Fruit fly (Drosophila melanogaster): ENCODE data around the gene CG33658.

CG33658 gene

DNA sequence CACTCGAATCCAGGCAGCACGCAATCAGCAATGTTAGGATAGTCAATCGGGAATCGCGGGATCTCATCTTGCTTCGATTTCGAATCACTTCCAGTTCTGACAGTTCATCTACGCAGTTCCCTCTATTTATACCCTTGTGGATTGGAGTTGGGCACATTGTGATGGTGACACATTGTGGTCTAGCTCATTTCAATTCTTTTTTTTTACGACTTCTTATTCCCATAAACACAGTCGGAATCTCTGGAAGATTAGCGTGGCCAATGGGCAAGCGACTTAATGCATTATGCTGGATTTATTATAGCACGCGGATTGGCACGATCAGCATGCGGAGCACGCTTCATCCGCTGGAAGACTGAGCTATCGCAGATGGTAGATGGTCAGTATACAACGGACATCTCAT lies 21.1 kb upstream of the CG33658 start, which contains the start of gene CG13640:
TSS of gene CG13640 (minus strand) at position 101 of the 400 bp plus-strand sequence.
- TF ChIP-seq CTCF (optimal IDR thresholded peaks at IDR 0.05) (no peak), CG8478 (optimal IDR thresholded peaks at IDR 0.05) (no peak)

DNA sequence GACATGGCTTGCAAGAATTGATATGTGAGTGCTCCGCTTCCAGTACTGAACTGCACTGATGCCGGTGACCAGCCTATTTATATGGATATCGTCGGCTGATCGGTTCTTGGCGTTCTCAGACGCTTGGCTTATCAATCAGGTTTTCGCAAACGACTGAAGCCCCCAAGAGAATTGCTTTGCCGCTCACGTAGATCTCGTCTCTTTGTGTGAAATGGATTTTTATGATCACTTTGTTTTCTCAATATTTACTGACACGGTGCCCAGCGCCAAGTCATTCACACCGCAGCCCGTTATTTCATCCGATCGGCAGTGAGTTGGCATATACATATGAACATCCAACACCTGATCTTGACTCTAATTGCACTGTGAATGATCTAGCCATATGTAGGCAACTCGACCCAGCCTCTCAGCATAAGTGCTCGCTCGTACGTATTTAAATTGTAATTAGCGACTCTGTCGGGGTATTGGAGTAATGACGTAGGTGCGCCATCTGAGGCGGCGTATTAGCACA lies 19.4 kb upstream of the CG33658 start, which contains the start of gene CG13639:
TSS of gene CG13639 (minus strand) at position 51 of the 511 bp plus-strand sequence.
- no peak for TF ChIP-seq CG8478 (optimal IDR thresholded peaks at IDR 0.05)
- no peak for TF ChIP-seq CTCF (optimal IDR thresholded peaks at IDR 0.05)

DNA sequence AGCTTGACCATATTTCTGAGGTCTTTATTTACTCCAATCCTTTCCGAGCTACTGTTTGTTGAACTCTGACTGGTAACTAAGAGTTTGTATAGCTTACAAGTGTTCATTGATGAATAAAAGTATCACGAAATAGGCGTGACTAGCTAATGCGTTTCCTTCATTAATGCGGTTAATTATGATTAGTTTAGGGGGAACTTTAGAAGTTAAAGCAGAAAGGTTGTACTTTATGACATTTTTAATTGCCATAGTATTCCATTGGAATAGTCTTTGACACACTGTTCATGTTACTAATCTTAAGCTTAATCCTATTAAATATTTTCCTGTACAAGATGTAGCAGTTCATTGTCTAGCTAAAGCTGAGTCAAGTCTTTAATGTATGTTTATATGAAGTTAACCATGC lies 18.7 kb upstream of the CG33658 start, which contains the start of gene ppk22:
TSS of gene ppk22 (minus strand) at position 101 of the 400 bp plus-strand sequence.
- TF ChIP-seq CG8478 (optimal IDR thresholded peaks at IDR 0.05) (no peak), CTCF (optimal IDR thresholded peaks at IDR 0.05) (no peak)

DNA sequence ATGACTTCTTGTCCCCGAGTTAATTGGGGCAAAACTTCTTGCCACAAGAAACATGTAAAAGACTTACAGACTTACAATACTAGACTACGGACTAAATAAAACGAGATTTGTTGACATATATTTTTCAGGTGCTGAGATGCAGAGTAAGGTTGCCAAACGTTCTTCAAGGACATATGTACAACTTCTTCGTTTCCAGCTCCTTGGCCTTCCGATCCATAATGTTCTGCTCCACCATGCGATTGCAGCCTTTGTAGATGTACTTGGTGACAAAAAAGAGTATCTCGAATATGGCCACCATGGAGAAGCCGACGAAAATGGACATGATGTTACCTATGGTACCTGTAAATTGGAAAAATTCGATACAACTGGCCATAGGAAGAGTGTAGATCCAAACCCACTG lies 16.5 kb upstream of the CG33658 start, which contains the start of gene CAH4:
TSS of gene CAH4 (minus strand) at position 101 of the 400 bp plus-strand sequence.
- TF ChIP-seq CTCF (optimal IDR thresholded peaks at IDR 0.05) (no peak), CG8478 (optimal IDR thresholded peaks at IDR 0.05) (no peak)

DNA sequence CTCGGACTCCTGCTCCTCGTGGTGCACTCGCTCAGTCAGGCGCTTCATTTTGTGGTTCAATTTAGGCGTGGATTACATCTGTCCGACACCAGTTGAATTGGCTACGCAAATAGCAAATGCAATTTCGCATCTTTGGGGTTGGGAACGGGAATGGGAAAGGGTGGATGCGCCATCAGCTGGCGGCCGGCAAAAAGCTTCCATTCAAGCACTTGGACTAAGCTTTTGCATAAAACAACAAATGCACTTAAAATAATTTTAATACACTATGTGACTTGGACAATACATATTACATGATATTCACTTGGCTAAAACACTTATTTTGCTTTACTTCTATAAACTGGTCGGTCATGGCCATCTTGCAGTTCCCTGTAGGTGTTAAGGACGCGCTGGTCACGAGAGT lies 15.2 kb upstream of the CG33658 start, which contains the start of gene HDAC11:
TSS of gene HDAC11 (minus strand) at position 101 of the 400 bp plus-strand sequence.
- no peak for TF ChIP-seq CG8478 (optimal IDR thresholded peaks at IDR 0.05)
- no peak for TF ChIP-seq CTCF (optimal IDR thresholded peaks at IDR 0.05)

DNA sequence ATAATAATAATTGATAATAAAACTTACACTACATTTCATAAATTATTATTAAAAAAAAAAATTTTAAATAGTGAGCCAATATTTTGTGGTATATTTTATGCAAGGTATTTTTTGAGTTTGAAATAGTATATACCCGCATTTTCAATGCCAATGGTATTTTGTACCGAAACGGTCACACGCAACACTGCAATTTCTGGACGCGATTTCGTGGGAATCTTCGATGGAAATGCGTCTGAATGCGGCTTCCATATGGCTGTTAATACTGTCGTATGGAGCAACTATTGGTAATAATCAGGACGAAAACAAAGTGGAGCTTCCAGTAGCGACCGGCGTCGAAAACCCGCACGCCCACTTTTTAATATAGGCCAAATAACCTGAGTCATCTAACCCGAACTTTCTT lies 10.5 kb upstream of the CG33658 start, which contains the start of gene Nct:
TSS of gene Nct (plus strand) at position 173 of the 400 bp plus-strand sequence.
- TF ChIP-seq CTCF (optimal IDR thresholded peaks at IDR 0.05), result no peak
- no peak for TF ChIP-seq CG8478 (optimal IDR thresholded peaks at IDR 0.05)

DNA sequence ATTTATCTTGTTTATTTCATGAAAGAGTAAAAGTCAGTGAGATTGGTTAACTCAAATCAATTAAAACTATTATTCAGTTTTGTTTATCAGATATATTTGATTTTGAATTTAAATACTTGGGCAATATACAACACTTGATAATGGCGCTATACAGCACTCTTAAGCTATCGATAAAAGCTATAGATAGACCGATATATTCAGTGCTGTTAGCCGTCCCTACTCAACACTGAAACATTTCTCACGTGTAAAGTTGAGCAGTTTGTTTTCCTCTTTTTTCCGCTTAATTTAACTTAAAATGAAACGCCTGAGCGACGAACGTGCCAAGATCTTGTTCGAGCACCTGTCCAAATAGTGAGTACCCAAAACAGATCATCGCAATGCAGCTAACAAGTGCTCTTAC lies 9.5 kb upstream of the CG33658 start, which contains the start of gene CG7006:
TSS of gene CG7006 (plus strand) at position 208 of the 400 bp plus-strand sequence.
- TF ChIP-seq CG8478 (optimal IDR thresholded peaks at IDR 0.05), result no peak
- TF ChIP-seq CTCF (optimal IDR thresholded peaks at IDR 0.05), result no peak

DNA sequence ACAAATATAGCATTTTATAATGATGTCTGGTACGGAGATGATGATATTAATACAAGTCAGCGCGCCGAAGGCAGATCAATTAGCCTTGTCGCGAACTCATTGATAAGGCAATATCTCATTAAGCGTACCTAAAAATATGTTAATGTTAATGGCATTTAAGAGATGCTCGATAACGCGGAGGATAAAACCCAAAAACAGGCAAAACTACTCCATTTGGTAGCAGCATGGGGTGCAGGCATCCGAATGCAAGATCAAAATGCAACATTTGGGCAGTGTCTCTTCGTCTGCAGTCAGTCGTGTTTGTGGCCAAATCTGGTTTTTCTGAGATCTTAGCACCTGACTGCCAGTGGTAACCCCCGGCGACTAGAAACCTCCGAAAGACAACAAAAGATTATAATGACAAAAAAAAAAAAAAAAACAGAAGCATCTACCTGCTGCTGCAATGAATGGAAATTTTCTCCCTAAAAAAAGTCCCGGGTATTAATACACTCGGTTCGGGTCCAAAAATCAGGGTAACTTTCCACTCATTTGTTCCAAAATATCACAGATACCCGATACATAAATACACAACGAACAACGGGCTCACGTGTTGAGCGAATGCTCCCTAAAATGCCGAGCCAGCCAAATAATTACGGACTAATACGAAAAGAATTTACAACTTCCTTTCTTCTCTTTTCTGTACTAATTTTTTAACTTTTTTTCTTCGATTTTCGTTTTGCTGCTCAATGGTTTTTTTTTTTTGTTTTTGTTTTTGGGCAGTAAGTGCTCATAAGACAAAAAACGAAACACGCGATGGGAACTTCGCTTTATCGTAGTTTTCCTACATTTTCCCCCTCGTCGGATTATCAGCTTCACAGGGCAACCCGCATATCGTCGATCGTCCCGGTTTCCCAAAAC lies 5.2 kb upstream of the CG33658 start:
- TF ChIP-seq CG8478 (optimal IDR thresholded peaks at IDR 0.05) (no peak), CTCF (optimal IDR thresholded peaks at IDR 0.05) (no peak)

DNA sequence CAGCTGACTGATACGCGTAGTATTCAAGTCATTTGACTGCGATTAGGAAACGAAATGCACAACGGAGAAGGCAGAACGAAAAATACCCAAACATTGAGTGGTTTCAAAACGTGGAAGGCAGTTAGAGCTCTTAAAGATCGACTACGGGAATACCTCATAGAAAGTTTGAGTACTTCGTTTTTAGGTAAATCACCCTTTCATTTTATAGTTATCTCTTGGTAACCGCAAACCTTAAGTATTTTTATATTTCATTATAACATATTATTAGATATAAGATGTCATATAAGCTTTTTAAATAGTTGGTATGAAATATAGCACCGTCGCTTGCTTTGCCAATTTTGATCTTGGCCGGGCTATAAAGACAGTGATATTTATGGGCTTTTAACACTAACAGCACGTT lies 4.2 kb upstream of the CG33658 start:
- no peak for TF ChIP-seq CG8478 (optimal IDR thresholded peaks at IDR 0.05)

DNA sequence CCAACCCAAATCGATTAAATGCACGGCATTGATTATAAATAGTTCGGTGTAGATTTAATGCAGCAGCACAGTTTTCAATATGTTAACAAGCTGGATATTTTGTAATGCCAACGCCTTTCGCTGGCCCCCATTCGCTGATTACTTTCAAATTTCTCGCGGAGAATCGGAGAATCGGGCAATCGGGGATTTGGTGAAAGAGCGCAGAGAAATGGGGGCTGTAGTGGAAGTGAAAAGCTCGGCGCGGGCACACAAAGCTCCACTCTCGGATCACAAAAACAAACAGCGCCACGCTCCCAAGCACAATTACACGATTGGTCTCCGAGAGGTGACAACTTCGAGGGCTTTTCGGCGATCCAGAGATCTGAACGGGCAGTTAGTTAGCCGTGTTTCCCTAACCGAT lies 672 bp upstream of the CG33658 start, which contains the start of gene Esp:
TSS of gene Esp (plus strand) at position 301 of the 400 bp plus-strand sequence.
- TF ChIP-seq CTCF (optimal IDR thresholded peaks at IDR 0.05) (no peak), CG8478 (optimal IDR thresholded peaks at IDR 0.05) (no peak)

DNA sequence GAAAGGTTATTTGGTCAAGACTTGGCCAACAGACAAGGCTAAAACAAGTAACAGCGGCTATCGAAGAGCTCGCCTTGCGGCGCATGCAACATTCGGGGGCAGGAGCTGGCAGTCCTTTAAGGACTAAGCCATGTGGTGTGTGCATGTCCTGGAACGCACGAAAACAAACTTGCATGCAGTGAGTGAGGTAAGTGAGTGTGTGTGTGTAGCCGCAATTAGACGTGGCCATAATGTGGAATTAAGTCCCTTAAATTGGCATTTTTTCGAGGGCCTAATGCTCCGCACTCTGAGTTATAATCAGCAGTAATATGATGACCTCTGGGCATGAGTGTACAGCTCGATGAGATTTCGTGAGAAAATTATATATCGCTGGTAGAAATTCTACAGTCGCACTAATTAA lies 7.3 kb downstream of the CG33658 start, which contains the start of gene sosie:
TSS of gene sosie (plus strand) at position 301 of the 400 bp plus-strand sequence.
- TF ChIP-seq CTCF (optimal IDR thresholded peaks at IDR 0.05) (no peak), CG8478 (optimal IDR thresholded peaks at IDR 0.05) (no peak)

DNA sequence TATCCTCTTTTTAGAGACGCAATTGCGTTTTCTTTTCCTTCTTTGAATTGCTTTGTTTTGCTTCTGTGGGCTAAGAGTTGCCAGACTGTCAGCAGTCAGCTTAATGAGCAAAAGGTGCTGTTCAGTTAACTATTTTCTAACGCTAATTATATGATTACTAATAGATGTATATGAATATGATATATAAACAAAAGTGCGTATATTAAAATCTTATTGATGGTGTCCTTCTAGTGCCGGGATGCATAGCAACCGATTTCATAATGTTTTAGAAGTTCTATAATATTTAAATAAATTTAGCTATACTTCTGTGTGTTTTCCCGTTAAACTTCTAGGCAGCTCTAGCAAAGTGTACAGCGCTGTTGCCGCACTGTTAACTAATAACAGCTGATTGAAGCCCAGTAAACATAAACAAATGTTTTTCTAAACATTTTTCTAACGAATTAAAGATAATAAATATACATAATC lies 11.0 kb downstream of the CG33658 start, which contains the start of the genes Kaz and CG43273:
TSS of gene Kaz (minus strand) at position 73 of the 465 bp plus-strand sequence.
TSS of gene CG43273 (plus strand) at position 415 of the 465 bp plus-strand sequence.
- TF ChIP-seq CTCF (optimal IDR thresholded peaks at IDR 0.05), result peak in 1 of 2 experiments; percentile 10
- TF ChIP-seq CG8478 (optimal IDR thresholded peaks at IDR 0.05), result no peak

DNA sequence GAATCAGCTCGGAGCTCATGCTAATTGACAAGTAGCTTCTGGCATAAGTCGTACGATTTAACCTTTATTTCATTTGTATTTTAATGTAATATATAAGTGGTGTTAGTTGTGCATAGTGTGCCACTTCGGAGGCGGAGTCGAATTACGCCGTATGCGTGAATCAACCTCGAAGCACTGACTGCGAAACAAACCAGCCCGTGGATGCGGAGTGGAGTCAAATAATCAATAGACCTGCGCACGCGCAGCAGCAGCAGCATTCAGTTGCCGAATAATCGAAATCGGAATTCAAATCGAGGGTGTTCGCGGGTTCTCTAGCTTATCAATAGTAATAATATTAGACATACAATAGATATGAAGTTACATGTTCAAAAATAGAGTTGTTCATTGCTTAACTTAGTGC lies 12.7 kb downstream of the CG33658 start, which contains the start of gene RabX4:
TSS of gene RabX4 (minus strand) at position 176 of the 400 bp plus-strand sequence.
- TF ChIP-seq CG8478 (optimal IDR thresholded peaks at IDR 0.05) (no peak), CTCF (optimal IDR thresholded peaks at IDR 0.05) (no peak)

DNA sequence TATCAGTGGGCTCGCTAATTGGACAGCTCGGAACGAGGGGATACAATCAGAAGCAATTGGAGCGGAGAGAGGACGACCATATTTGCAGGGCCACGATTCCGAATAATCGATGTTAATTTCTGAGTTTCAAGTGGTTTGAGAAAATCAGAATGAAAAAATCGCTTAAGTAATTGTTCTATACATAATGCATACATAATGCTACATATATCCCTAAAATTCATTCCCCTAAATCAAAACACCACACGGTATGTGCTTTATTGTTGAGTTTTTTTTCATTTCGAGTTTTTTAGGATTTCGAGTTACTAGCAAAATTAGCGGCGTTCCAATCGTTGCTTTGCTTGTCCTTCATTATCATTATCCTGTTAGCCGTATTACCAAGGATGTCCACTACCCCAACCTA lies 15.4 kb downstream of the CG33658 start, which contains the start of gene niki:
TSS of gene niki (minus strand) at position 101 of the 400 bp plus-strand sequence.
- no peak for TF ChIP-seq CG8478 (optimal IDR thresholded peaks at IDR 0.05)
- TF ChIP-seq CTCF (optimal IDR thresholded peaks at IDR 0.05), result no peak

DNA sequence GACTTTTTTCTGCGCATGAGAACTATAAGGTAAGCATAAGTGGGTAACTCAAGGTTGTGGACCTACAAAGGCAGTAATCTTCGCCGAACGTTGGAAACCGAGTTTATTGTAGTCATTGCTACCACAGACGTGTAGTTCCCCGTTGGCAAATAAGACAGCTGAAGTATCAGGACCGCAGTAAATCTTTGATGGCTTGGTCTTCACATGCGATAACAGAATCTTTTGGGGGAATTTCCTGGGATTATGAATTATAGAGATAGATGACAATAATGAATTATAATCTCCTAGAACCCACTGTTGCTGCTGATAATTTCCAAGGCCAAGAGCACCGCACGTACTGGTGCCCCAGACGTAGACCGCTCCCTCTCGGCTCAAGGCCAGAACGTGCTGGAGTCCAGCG lies 17.9 kb downstream of the CG33658 start:
- TF ChIP-seq CG8478 (optimal IDR thresholded peaks at IDR 0.05), result no peak
